Worm (Caenorhabditis elegans): ENCODE data around the gene Y54G2A.73.
A peak's percentile ranks its signal among the peaks of the same experiment; 100 is the strongest.

Y54G2A.73 gene

DNA sequence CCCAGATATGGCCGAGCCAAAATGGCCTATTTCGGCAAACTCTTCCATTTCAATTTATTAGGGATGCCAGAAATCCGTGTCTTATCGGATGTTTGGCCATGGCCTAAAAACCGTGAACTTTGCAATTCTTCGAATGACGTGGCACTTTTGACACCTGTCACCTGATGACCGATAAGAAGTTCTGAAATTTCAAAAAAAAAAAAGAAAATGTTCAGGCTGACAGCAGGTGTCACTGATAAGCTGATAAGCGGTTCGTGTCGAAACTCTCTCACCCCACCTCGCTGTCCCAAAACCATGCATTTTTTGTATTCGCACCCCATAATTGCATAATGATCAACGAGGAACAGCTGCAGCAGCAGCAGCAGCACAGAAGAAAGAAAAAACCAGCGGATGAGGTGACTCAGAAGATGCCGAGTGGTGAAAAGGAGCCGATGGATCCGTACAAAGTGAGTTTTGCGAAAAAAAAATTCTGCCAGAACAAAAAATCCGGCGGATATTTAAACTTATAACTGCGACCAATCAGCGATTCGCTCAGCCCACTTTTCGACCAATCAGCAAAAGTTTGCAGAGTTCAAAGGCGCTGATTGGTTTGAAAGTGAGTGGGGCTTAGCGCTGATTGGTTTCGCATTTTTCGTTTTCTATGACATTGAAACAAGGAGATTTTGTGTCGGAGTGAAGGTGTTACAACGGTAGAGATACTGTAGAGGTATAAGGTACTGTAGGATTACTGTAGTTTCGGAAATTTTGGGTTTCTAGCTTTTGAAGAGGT is 3.9 kb upstream of the Y54G2A.73 start, which contains the start of the genes Y54G2A.28 and vrp-1 (continued):
- TF ChIP-seq tbp1 (GFP tag; optimal IDR thresholded peaks at IDR 0.05) (peak; percentile 33), nfya-1 (tag; optimal IDR thresholded peaks at IDR 0.05; ENCODE audit: borderline replicate concordance, insufficient read depth) (no peak), F22D6.2 (tag; optimal IDR thresholded peaks at IDR 0.05) (no peak), ceh-27 (GFP tag; optimal IDR thresholded peaks at IDR 0.05) (no peak), madf-8 (GFP tag; conservative IDR thresholded peaks at IDR 0.05) (no peak), hmg-20 (GFP tag; IDR thresholded peaks at IDR 0.05) (no peak), nhr-27 (tag; optimal IDR thresholded peaks at IDR 0.05) (no peak), nfyb-1 (GFP tag; IDR thresholded peaks at IDR 0.05) (peak; percentile 74; the same call in 1 of the 2 replicates), fkh-3 (tag; optimal IDR thresholded peaks at IDR 0.05) (no peak), cebp-2 (GFP tag; IDR thresholded peaks at IDR 0.05) (no peak), sea-2 (GFP tag; IDR thresholded peaks at IDR 0.05) (no peak), lin-40 (tag; optimal IDR thresholded peaks at IDR 0.05) (peak; percentile 17), lin-54 (GFP tag; optimal IDR thresholded peaks at IDR 0.05) (peak; percentile 29), F57A8.1 (GFP tag; optimal IDR thresholded peaks at IDR 0.05) (no peak), ZK185.1 (tag; optimal IDR thresholded peaks at IDR 0.05; ENCODE audit: poor library complexity, severe bottlenecking) (no peak), ekl-4 (GFP tag; IDR thresholded peaks at IDR 0.05) (no peak), C06A6.2 (GFP tag; conservative IDR thresholded peaks at IDR 0.05) (no peak), ztf-25 (GFP tag; IDR thresholded peaks at IDR 0.05) (no peak), akir-1 (GFP tag; optimal IDR thresholded peaks at IDR 0.05) (no peak), ceh-100 (GFP tag; IDR thresholded peaks at IDR 0.05) (no peak), unc-62 (GFP tag; optimal IDR thresholded peaks at IDR 0.05) (peak; percentile 97), snpc-1.1 (tag; optimal IDR thresholded peaks at IDR 0.05; ENCODE audit: insufficient read depth) (no peak), nhr-80 (tag; optimal IDR thresholded peaks at IDR 0.05) (peak; percentile 92), aptf-3 (GFP tag; IDR thresholded peaks at IDR 0.05) (no peak), nhr-179 (tag; optimal IDR thresholded peaks at IDR 0.05) (no peak), ceh-58 (GFP tag; IDR thresholded peaks at IDR 0.05) (no peak), ceh-79 (tag; optimal IDR thresholded peaks at IDR 0.05) (no peak), mcd-1 (GFP tag; IDR thresholded peaks at IDR 0.05) (0 out of 2 replicates have a peak, but pooled peaks have one; percentile 25), aptf-2 (GFP tag; conservative IDR thresholded peaks at IDR 0.05) (no peak), gei-17 (GFP tag; optimal IDR thresholded peaks at IDR 0.05) (no peak), atf-7 (tag; optimal IDR thresholded peaks at IDR 0.05) (peak; percentile 76), F37B4.10 (GFP tag; IDR thresholded peaks at IDR 0.05) (no peak), egrh-3 (GFP tag; IDR thresholded peaks at IDR 0.05) (no peak), bed-2 (GFP tag; IDR thresholded peaks at IDR 0.05) (no peak), C17E4.6 (GFP tag; IDR thresholded peaks at IDR 0.05) (no peak), chd-7 (tag; optimal IDR thresholded peaks at IDR 0.05) (peak; percentile 8), ama-1 (optimal IDR thresholded peaks at IDR 0.05) (no peak), ama-1 (GFP tag; optimal IDR thresholded peaks at IDR 0.05) (no peak), hsf-1 (GFP tag; IDR thresholded peaks at IDR 0.05) (no peak), F23B12.7 (tag; optimal IDR thresholded peaks at IDR 0.05; ENCODE audit: insufficient read depth) (no peak), Y95B8A.8 (GFP tag; IDR thresholded peaks at IDR 0.05) (no peak), tlf-1 (GFP tag; optimal IDR thresholded peaks at IDR 0.05) (peak; percentile 5), snpc-4 (GFP tag; optimal IDR thresholded peaks at IDR 0.05) (no peak), snpc-4 (tag; optimal IDR thresholded peaks at IDR 0.05) (no peak), F57C9.4 (tag; optimal IDR thresholded peaks at IDR 0.05) (no peak), B0336.3 (GFP tag; IDR thresholded peaks at IDR 0.05) (0 out of 2 replicates have a peak, but pooled peaks have one; percentile 12), T26A5.8 (tag; optimal IDR thresholded peaks at IDR 0.05) (no peak), dpff-1 (tag; optimal IDR thresholded peaks at IDR 0.05) (no peak), madf-6 (GFP tag; IDR thresholded peaks at IDR 0.05) (no peak)
